Worm (Caenorhabditis elegans) whole organism, L3 larva: Measurements from ENCODE around the gene F47B8.18.

ENCODE experiments used
- R02D3.7 ChIP-seq: fragments of 150-350 bp; optimal IDR thresholded peaks from 2 replicates; lab custom pipeline; 2014; ENCODE audit warnings: missing biosample characterization, missing genetic modification characterization
- ceh-16 ChIP-seq: sonication (generic microtip); optimal IDR thresholded peaks from 2 replicates; lab custom pipeline; 2017; ENCODE audit warnings: missing biosample characterization, missing genetic modification characterization
- ceh-9 ChIP-seq: sonication (generic microtip); optimal IDR thresholded peaks from 2 replicates; lab custom pipeline; 2018; ENCODE audit warnings: missing biosample characterization, missing genetic modification characterization
- fkh-10 ChIP-seq: sonication (generic microtip); optimal IDR thresholded peaks from 2 replicates; lab custom pipeline; 2017; ENCODE audit warnings: missing biosample characterization, missing genetic modification reagents, missing genetic modification characterization
- fkh-2 ChIP-seq: fragments of 150-350 bp; optimal IDR thresholded peaks from 2 replicates; lab custom pipeline; 2014; ENCODE audit warnings: missing biosample characterization, missing genetic modification reagents, missing genetic modification characterization
- nhr-237 ChIP-seq: fragments of 150-350 bp; optimal IDR thresholded peaks from 2 replicates; lab custom pipeline; 2014; ENCODE audit warnings: missing biosample characterization, missing genetic modification characterization
- nhr-25 ChIP-seq: sonication (generic microtip); optimal IDR thresholded peaks from 2 replicates; lab custom pipeline; 2017; ENCODE audit warnings: missing biosample characterization, missing genetic modification characterization
- nhr-77 ChIP-seq: fragments of 150-350 bp; optimal IDR thresholded peaks from 2 replicates; lab custom pipeline; 2014; ENCODE audit warnings: missing biosample characterization, missing genetic modification characterization
- sea-2 ChIP-seq: fragments of 150-350 bp; sonication (generic microtip); optimal IDR thresholded peaks from 4 replicates; lab custom pipeline; 2014; ENCODE audit warnings: missing biosample characterization, missing genetic modification reagents, missing genetic modification characterization
- snpc-4 ChIP-seq: fragments of 150-350 bp; optimal IDR thresholded peaks from 2 replicates; lab custom pipeline; 2014; ENCODE audit warnings: missing biosample characterization, missing genetic modification characterization
- tbx-2 ChIP-seq: sonication (generic microtip); optimal IDR thresholded peaks from 2 replicates; lab custom pipeline; 2016; ENCODE audit warnings: mild to moderate bottlenecking, missing genetic modification characterization, missing compliant biosample characterization
- unc-39 ChIP-seq: sonication (generic microtip); optimal IDR thresholded peaks from 4 replicates; lab custom pipeline; 2017; ENCODE audit warnings: missing biosample characterization, missing genetic modification characterization
- unc-62 ChIP-seq: fragments of 150-350 bp; sonication (generic microtip); optimal IDR thresholded peaks from 4 replicates; lab custom pipeline; 2014; ENCODE audit warnings: missing biosample characterization, missing genetic modification reagents, missing genetic modification characterization
- zag-1 ChIP-seq: fragments of 150-350 bp; optimal IDR thresholded peaks from 2 replicates; lab custom pipeline; 2014; ENCODE audit warnings: missing biosample characterization, missing genetic modification characterization

DNA sequence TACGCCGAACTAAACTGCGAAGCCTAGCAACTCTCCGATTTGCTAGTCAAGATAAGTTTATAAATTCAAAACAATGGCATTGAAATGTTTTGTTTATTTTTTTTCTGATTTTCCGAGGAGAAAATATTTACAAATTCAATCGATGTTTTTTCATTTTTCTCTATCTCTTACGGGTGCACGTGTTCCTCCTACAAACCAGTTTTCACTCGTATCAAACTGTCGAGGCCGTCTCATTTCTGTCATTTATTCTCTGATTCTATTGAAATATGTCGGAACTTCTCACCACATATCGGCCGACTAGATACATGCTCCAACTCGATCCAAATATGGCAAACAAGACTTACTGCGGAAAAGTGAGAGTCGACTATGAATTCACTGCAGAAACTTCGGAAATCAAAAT, 6.2 kb upstream of the F47B8.18 start, which contains the start of gene F47B8.8:
- no peak for TF ChIP-seq tbx-2 (tag; lab: Kevin White, UChicago)
- TF ChIP-seq nhr-237 (tag; lab: Kevin White, UChicago) = no peak
- no peak for TF ChIP-seq snpc-4
- TF ChIP-seq R02D3.7 (tag; lab: Kevin White, UChicago) = no peak
- no peak for TF ChIP-seq zag-1 (tag; lab: Kevin White, UChicago)
- TF ChIP-seq fkh-2 (tag; lab: Kevin White, UChicago) = no peak
- TF ChIP-seq nhr-77 (tag; lab: Kevin White, UChicago) = no peak
- TF ChIP-seq nhr-25 (tag; lab: Kevin White, UChicago) = peak; percentile 4
- no peak for TF ChIP-seq sea-2 (GFP tag; lab: Kevin White, UChicago)
- TF ChIP-seq ceh-16 (tag; lab: Kevin White, UChicago) = no peak
- TF ChIP-seq unc-62 (GFP tag; lab: Kevin White, UChicago) = no peak
- no peak for TF ChIP-seq ceh-9 (tag; lab: Kevin White, UChicago)
- no peak for TF ChIP-seq fkh-10 (GFP tag; lab: Kevin White, UChicago)
- TF ChIP-seq unc-39 (tag; lab: Kevin White, UChicago) = no peak
